Worm (Caenorhabditis elegans) whole organism, early embryonic: ENCODE measurements around the gene mes-2.

Source experiments
- B0310.2 ChIP-seq: sonication (generic microtip); optimal IDR thresholded peaks from 2 replicates; lab custom pipeline; 2016; ENCODE audit warnings: mild to moderate bottlenecking, missing genetic modification characterization, missing compliant biosample characterization
- F13C5.2 ChIP-seq: sonication (generic microtip); optimal IDR thresholded peaks from 2 replicates; lab custom pipeline; 2017; ENCODE audit warnings: mild to moderate bottlenecking, missing genetic modification characterization, inconsistent platforms, missing compliant biosample characterization
- aly-1 ChIP-seq: sonication (generic microtip); optimal IDR thresholded peaks from 2 replicates; lab custom pipeline; 2016; ENCODE audit warnings: missing genetic modification characterization, missing compliant biosample characterization
- ama-1 ChIP-seq: fragments of 150-350 bp; optimal IDR thresholded peaks from 2 replicates; lab custom pipeline; 2014
- ceh-13 ChIP-seq: fragments of 200-800 bp; sonication (Bioruptor generic); optimal IDR thresholded peaks from 2 replicates; lab custom pipeline; 2018; ENCODE audit warnings: mild to moderate bottlenecking, missing genetic modification characterization, missing compliant biosample characterization
- ceh-36 ChIP-seq: sonication (generic microtip); optimal IDR thresholded peaks from 2 replicates; lab custom pipeline; 2016; ENCODE audit warnings: missing genetic modification characterization, inconsistent platforms, missing compliant biosample characterization
- ets-7 ChIP-seq: sonication (generic microtip); optimal IDR thresholded peaks from 2 replicates; lab custom pipeline; 2016; ENCODE audit warnings: missing genotype, missing genetic modification characterization, missing compliant biosample characterization
- flt-1 ChIP-seq: fragments of 200-800 bp; sonication (Bioruptor generic); IDR thresholded peaks from 2 replicates; pipeline ENCODE4 v1.3.6; 2022; ENCODE audit warnings: missing genetic modification characterization, missing compliant biosample characterization
- hmbx-1 ChIP-seq: sonication (generic microtip); optimal IDR thresholded peaks from 2 replicates; lab custom pipeline; 2016; ENCODE audit warnings: mild to moderate bottlenecking, missing genetic modification characterization, missing compliant biosample characterization
- hmg-4 ChIP-seq: fragments of 200-800 bp; sonication (Bioruptor generic); optimal IDR thresholded peaks from 2 replicates; lab custom pipeline; 2018; ENCODE audit warnings: mild to moderate bottlenecking, missing genetic modification characterization, missing compliant biosample characterization
- hnd-1 ChIP-seq: sonication (generic microtip); optimal IDR thresholded peaks from 2 replicates; lab custom pipeline; 2016; ENCODE audit warnings: missing genetic modification characterization, missing compliant biosample characterization
- pes-1 ChIP-seq: fragments of 200-800 bp; sonication (Bioruptor generic); IDR thresholded peaks from 2 replicates; pipeline ENCODE4 v1.3.6; 2022; ENCODE audit warnings: missing genetic modification reagents, missing genetic modification characterization, missing compliant biosample characterization
- scrt-1 ChIP-seq: fragments of 200-800 bp; sonication (Bioruptor generic); IDR thresholded peaks from 2 replicates; pipeline ENCODE4 v1.3.6; 2022; ENCODE audit warnings: missing genetic modification characterization, missing compliant biosample characterization
- sea-1 ChIP-seq: fragments of 200-800 bp; sonication (Bioruptor generic); conservative IDR thresholded peaks from 2 replicates; pipeline ENCODE4 v1.3.6; 2022; ENCODE audit warnings: missing genetic modification characterization, missing compliant biosample characterization
- tbx-11 ChIP-seq: fragments of 200-800 bp; sonication (Bioruptor generic); IDR thresholded peaks from 2 replicates; pipeline ENCODE4 v1.3.6; 2022; ENCODE audit warnings: missing genetic modification characterization, missing compliant biosample characterization
- tbx-37 ChIP-seq: fragments of 200-800 bp; sonication (Bioruptor generic); conservative IDR thresholded peaks from 2 replicates; pipeline ENCODE4 v1.3.6; 2022; ENCODE audit warnings: missing genetic modification reagents, missing genetic modification characterization, missing compliant biosample characterization
- tra-4 ChIP-seq: sonication (generic microtip); optimal IDR thresholded peaks from 2 replicates; lab custom pipeline; 2017; ENCODE audit warnings: missing genetic modification characterization, missing compliant biosample characterization

Gene mes-2

DNA sequence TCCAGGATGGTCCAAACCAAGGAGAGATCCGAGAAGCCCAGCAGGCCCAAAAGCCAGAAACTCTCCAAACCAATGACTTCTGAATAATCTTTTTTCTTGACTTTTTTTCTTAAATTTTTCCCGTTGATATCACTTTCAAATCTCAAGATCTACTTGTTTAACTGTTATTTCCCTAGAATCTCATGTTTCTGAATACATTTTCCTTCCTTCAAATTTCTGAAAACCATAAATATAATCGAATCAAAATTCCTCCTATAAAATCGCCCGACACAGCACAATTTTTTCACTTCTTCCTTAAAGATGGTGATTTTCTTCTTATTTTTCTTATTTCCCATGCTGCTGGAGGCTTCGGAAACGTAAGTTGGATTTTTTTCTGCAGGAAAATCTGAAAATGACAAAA is 4.4 kb downstream of the mes-2 start, which contains the start of gene F26H11.8:
TSS of gene F26H11.8 (plus strand) at position 301 of the 400 bp plus-strand sequence.
- TF ChIP-seq pes-1 (GFP tag; lab: Robert Waterston, UW), result no peak
- TF ChIP-seq aly-1 (tag; lab: Kevin White, UChicago), result no peak
- TF ChIP-seq F13C5.2, result no peak
- TF ChIP-seq tbx-37 (GFP tag; lab: Robert Waterston, UW), result no peak
- TF ChIP-seq ceh-13 (GFP tag; lab: Kevin White, UChicago), result no peak
- no peak for TF ChIP-seq hnd-1
- no peak for TF ChIP-seq hmbx-1 (tag; lab: Kevin White, UChicago)
- no peak for TF ChIP-seq B0310.2 (tag; lab: Kevin White, UChicago)
- TF ChIP-seq tra-4 (tag; lab: Kevin White, UChicago), result no peak
- TF ChIP-seq ama-1, result no peak
- no peak for TF ChIP-seq tbx-11 (GFP tag; lab: Robert Waterston, UW)
- no peak for TF ChIP-seq hmg-4 (GFP tag; lab: Kevin White, UChicago)
- TF ChIP-seq ets-7 (tag; lab: Kevin White, UChicago), result no peak
- TF ChIP-seq flt-1 (GFP tag; lab: Robert Waterston, UW), result no peak
- TF ChIP-seq scrt-1 (GFP tag; lab: Robert Waterston, UW), result no peak

DNA sequence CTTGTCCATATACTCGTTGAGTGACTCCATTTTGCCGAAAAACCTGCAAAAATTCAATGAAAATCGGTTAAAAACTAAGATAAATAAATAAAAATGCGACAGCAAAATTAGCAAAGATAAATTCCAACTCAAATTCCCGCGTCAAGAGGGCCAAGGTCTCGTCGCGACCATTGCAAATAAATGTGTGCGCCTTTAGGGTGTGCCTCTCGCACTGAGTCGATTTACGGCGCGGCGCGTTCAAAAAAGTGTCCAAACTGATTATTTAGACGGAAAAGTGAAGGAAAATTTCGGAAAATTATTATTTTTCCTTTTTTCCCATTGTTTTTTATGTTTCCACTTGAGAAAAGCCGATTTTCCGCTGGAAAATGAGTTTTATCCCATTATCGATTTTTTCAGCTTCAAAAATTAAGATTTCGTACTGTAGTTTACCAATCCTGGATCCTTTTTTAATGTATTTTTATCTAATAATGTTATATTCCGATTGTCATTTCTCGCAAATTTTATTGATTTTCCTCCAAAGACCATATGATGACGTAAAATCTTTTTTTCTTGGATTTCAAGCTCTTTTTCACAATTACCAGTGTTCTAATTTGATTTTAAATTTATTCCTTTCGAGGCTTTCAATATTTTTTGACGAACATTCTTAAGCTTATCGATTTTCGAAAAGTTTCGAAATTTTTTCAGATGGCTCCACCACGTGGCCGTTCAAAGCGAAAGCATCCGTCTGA is 6.4 kb downstream of the mes-2 start, which contains the start of the genes kbp-3 and nurf-1:
TSS of gene kbp-3 (minus strand) at position 43 of the 728 bp plus-strand sequence.
TSS of gene nurf-1 (plus strand) at position 678 of the 728 bp plus-strand sequence.
- TF ChIP-seq F13C5.2 (peak; percentile 4), ama-1 (no peak), hmg-4 (GFP tag; lab: Kevin White, UChicago) (peak; percentile 29), tbx-11 (GFP tag; lab: Robert Waterston, UW) (0 out of 2 replicates have a peak, but pooled peaks have one; percentile 9)

DNA sequence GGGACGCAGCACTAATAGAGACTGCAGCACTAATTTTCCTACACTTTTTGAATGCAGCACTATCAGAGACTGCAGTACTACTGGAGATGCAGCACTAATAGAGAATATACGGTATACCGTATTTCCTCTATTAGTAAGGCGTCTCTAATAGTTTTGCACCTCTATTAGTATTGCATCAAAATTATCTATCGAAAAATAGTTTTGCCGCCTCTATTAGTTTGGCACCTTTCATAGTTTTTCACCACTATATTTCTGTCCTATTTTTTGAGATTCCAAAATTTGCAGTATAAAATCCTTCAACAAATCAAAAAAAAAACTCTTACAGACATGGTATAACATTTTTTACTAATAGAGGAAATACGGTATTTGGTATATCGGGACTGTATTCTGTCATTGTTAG is 10.0 kb downstream of the mes-2 start:
- no peak for TF ChIP-seq scrt-1 (GFP tag; lab: Robert Waterston, UW)
- no peak for TF ChIP-seq hnd-1
- no peak for TF ChIP-seq F13C5.2
- no peak for TF ChIP-seq sea-1 (GFP tag; lab: Robert Waterston, UW)
- no peak for TF ChIP-seq ama-1
- no peak for TF ChIP-seq tra-4 (tag; lab: Kevin White, UChicago)
- no peak for TF ChIP-seq aly-1 (tag; lab: Kevin White, UChicago)
- no peak for TF ChIP-seq tbx-11 (GFP tag; lab: Robert Waterston, UW)
- no peak for TF ChIP-seq ceh-13 (GFP tag; lab: Kevin White, UChicago)
- no peak for TF ChIP-seq tbx-37 (GFP tag; lab: Robert Waterston, UW)
- TF ChIP-seq flt-1 (GFP tag; lab: Robert Waterston, UW), result no peak
- TF ChIP-seq hmg-4 (GFP tag; lab: Kevin White, UChicago), result no peak
- no peak for TF ChIP-seq ets-7 (tag; lab: Kevin White, UChicago)
- no peak for TF ChIP-seq B0310.2 (tag; lab: Kevin White, UChicago)
- no peak for TF ChIP-seq pes-1 (GFP tag; lab: Robert Waterston, UW)
- TF ChIP-seq ceh-36 (tag; lab: Kevin White, UChicago), result no peak

DNA sequence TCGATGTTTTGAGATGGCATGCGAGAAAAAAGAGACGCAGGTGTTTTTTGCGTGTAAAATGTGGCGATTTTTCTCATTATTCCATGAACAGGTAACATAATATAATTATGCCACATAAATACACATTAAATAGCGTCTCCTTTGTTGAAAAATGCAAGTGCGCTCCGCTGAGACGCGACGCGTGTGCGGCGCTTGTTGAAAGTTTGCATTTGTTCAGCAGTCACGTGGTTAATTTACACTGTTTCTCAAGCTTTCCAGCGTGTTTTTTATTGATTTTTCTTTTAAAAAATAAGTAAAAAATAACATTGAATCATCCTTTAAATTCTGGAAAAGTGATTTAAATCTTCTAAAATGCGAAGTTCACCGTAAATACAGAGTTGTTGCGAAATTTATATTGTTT is 15.8 kb downstream of the mes-2 start:
- TF ChIP-seq ceh-13 (GFP tag; lab: Kevin White, UChicago) (no peak), hmbx-1 (tag; lab: Kevin White, UChicago) (no peak), B0310.2 (tag; lab: Kevin White, UChicago) (no peak), tbx-11 (GFP tag; lab: Robert Waterston, UW) (no peak), pes-1 (GFP tag; lab: Robert Waterston, UW) (0 out of 2 replicates have a peak, but pooled peaks have one; percentile 3), scrt-1 (GFP tag; lab: Robert Waterston, UW) (no peak), flt-1 (GFP tag; lab: Robert Waterston, UW) (no peak), hnd-1 (no peak), F13C5.2 (peak; percentile 1), tra-4 (tag; lab: Kevin White, UChicago) (no peak), ceh-36 (tag; lab: Kevin White, UChicago) (no peak), tbx-37 (GFP tag; lab: Robert Waterston, UW) (no peak), sea-1 (GFP tag; lab: Robert Waterston, UW) (no peak), aly-1 (tag; lab: Kevin White, UChicago) (no peak)

DNA sequence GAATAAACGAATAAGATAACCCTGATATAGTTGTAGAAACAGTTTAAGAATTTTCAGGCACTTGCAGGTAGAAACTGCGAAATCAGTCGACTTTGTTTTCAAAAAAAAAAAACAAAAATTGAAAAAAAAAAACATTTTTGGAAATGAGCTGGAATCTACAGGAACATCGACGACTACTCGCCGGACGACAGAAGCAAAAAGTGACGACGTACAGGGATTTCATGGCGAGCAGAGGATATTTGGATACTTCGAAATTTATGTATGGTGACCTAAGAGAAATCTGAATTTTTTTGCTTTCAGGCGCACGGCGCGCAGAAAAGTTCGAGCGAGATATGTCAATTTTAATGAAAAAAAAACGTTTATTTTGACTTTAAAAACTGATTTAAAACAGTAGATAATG is 17.3 kb downstream of the mes-2 start:
- no peak for TF ChIP-seq scrt-1 (GFP tag; lab: Robert Waterston, UW)

DNA sequence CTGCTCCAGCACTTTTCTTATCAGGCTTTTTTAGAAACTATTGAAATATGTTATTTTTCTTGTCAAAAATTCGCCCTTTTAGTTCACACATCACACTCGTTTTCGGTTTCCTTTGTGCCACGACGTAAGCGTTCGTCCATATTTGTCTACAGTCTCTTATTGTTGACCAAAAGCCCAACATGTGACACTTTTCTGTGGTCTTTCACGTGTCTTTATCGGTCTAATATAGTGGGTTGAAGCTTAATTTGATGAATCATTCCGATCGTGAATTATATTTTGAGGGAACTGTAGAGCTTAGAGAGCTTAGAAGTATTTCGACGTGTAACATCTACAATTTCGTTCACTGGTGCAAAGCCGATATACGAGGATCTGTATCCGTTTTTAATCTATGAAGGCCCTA is 20.5 kb downstream of the mes-2 start:
- no peak for TF ChIP-seq tbx-37 (GFP tag; lab: Robert Waterston, UW)
- no peak for TF ChIP-seq hmbx-1 (tag; lab: Kevin White, UChicago)
- TF ChIP-seq scrt-1 (GFP tag; lab: Robert Waterston, UW), result no peak
- no peak for TF ChIP-seq sea-1 (GFP tag; lab: Robert Waterston, UW)
- no peak for TF ChIP-seq F13C5.2
- TF ChIP-seq ama-1, result no peak

DNA sequence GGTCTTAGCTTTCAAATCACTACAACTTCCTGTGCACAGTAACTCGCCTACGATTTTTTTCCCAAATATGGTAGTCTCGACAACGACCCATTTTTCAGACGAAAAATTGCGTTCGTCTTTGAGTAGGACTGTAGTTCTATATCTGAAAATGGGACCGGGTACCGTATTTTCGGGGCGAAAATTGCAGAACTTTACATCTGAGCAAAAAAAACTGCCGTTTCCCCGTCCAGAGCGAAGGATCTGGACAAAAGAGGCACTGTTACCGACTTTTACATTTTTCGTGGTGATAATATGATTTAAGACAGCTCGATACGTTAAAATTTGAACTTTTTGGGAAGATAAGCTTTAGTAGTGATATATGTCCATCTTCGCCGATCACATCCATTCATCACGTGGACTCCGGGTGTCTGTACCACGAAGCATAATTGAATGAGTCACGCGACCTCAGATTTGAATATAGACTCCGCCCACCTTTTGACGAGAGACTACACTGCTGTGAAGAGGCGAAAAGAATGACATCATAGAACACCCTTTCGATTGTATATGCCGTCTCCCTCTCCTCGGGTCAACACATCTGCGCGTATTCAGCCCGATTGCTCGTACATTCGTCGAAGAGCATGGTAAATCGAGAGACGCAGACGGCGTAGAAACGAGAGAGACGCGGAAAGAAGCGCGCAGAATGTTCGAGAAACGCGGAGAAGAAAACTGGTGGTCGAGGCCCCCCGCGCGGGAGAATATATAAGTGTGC is 21.1 kb downstream of the mes-2 start:
- peak; percentile 22 for TF ChIP-seq B0310.2 (tag; lab: Kevin White, UChicago)
- TF ChIP-seq F13C5.2, result peak; percentile 63
- no peak for TF ChIP-seq hnd-1
- peak; percentile 27; the same call in 1 of the 2 replicates for TF ChIP-seq flt-1 (GFP tag; lab: Robert Waterston, UW)
- TF ChIP-seq ama-1, result peak; percentile 93
- no peak for TF ChIP-seq tbx-37 (GFP tag; lab: Robert Waterston, UW)
- peak; percentile 9; the same call in 1 of the 2 replicates for TF ChIP-seq pes-1 (GFP tag; lab: Robert Waterston, UW)
- TF ChIP-seq tbx-11 (GFP tag; lab: Robert Waterston, UW), result no peak
- TF ChIP-seq ceh-13 (GFP tag; lab: Kevin White, UChicago), result peak; percentile 0
